In genomic region chr3R:23723381-23724034, dm6 we compare ENCODE assay signal across 1 fruit fly cellular context.
TF ChIP-seq lines count a peak whose summit lies in the region.

No protein-coding gene starts in this region.

TF ChIP-seq in whole organism, embryonic, 481 proteins besides CTCF, POLR2A, EP300 and RAD21 (continued from another document and continues in another):
- TF ChIP-seq CG10959 (GFP tag; IDR thresholded peaks at IDR 0.05; lab: Robert Waterston, UW) (peak; percentile 16; the same call in 1 of the 2 replicates), tup (GFP tag; optimal IDR thresholded peaks at IDR 0.05; lab: Kevin White, UChicago) (no peak), dati (GFP tag; IDR thresholded peaks at IDR 0.05; lab: Robert Waterston, UW) (0 out of 2 replicates have a peak, but pooled peaks have one; percentile 19), CG16863 (GFP tag; optimal IDR thresholded peaks at IDR 0.05; lab: Kevin White, UChicago) (no peak), row (GFP tag; IDR thresholded peaks at IDR 0.05; lab: Robert Waterston, UW) (no peak), CG6791 (GFP tag; IDR thresholded peaks at IDR 0.05; lab: Robert Waterston, UW; ENCODE audit: partially characterized antibody) (no peak), CG14441 (GFP tag; IDR thresholded peaks at IDR 0.05; lab: Robert Waterston, UW) (peak; percentile 43; the same call in 1 of the 2 replicates), pan (optimal IDR thresholded peaks at IDR 0.05; lab: Kevin White, UChicago) (no peak), pan (GFP tag; optimal IDR thresholded peaks at IDR 0.05 in 1 of 2, IDR thresholded peaks at IDR 0.05 in 1 of 2) (peak in 1 of 2 experiments; percentile 79), Opbp (GFP tag; IDR thresholded peaks at IDR 0.05; lab: Robert Waterston, UW; ENCODE audit: partially characterized antibody) (no peak), run (tag; optimal IDR thresholded peaks at IDR 0.05; lab: Kevin White, UChicago) (peak; percentile 43), Doc3 (GFP tag; IDR thresholded peaks at IDR 0.05; lab: Robert Waterston, UW; ENCODE audit: partially characterized antibody) (no peak), lilli (GFP tag; optimal IDR thresholded peaks at IDR 0.05; lab: Kevin White, UChicago) (no peak), chif (GFP tag; optimal IDR thresholded peaks at IDR 0.05; lab: Kevin White, UChicago) (peak in 1 of 2 experiments; percentile 35), pzg (GFP tag; optimal IDR thresholded peaks at IDR 0.05; lab: Kevin White, UChicago) (no peak), Ada2b (GFP tag; IDR thresholded peaks at IDR 0.05; lab: Robert Waterston, UW) (peak; percentile 52), Lim3 (GFP tag; IDR thresholded peaks at IDR 0.05; lab: Robert Waterston, UW) (no peak), NfI (GFP tag; optimal IDR thresholded peaks at IDR 0.05; lab: Kevin White, UChicago) (no peak), MBD-R2 (GFP tag; IDR thresholded peaks at IDR 0.05; lab: Robert Waterston, UW) (no peak), CG7928 (GFP tag; optimal IDR thresholded peaks at IDR 0.05; lab: Kevin White, UChicago) (no peak), TFAM (GFP tag; optimal IDR thresholded peaks at IDR 0.05; lab: Kevin White, UChicago) (peak; percentile 13), rib (GFP tag; IDR thresholded peaks at IDR 0.05; lab: Robert Waterston, UW) (peak; percentile 3; the same call in 1 of the 2 replicates), fd3F (GFP tag; optimal IDR thresholded peaks at IDR 0.05; lab: Kevin White, UChicago) (no peak), org-1 (GFP tag; optimal IDR thresholded peaks at IDR 0.05; lab: Kevin White, UChicago) (peak; percentile 46), otp (GFP tag; IDR thresholded peaks at IDR 0.05; lab: Robert Waterston, UW) (peak; percentile 75; the same call in 2 of the 3 replicates), bowl (GFP tag; IDR thresholded peaks at IDR 0.05; lab: Robert Waterston, UW) (peak; percentile 49; the same call in 1 of the 2 replicates), lbe (GFP tag; optimal IDR thresholded peaks at IDR 0.05; lab: Kevin White, UChicago) (peak; percentile 39), H15 (GFP tag; IDR thresholded peaks at IDR 0.05; lab: Robert Waterston, UW) (peak; percentile 52; the same call in 1 of the 3 replicates), CG4730 (GFP tag; IDR thresholded peaks at IDR 0.05; lab: Robert Waterston, UW) (peak; percentile 17; the same call in 1 of the 2 replicates), ro (GFP tag; IDR thresholded peaks at IDR 0.05; lab: Robert Waterston, UW) (no peak), ken (GFP tag; IDR thresholded peaks at IDR 0.05; lab: Robert Waterston, UW) (0 out of 3 replicates have a peak, but pooled peaks have one; percentile 12), CG10321 (GFP tag; IDR thresholded peaks at IDR 0.05; lab: Robert Waterston, UW) (peak; percentile 51), CG11247 (GFP tag; IDR thresholded peaks at IDR 0.05; lab: Robert Waterston, UW) (no peak), CG16779 (GFP tag; IDR thresholded peaks at IDR 0.05; lab: Robert Waterston, UW) (no peak), CG31224 (GFP tag; IDR thresholded peaks at IDR 0.05; lab: Robert Waterston, UW) (0 out of 2 replicates have a peak, but pooled peaks have one; percentile 25), ssp (GFP tag; IDR thresholded peaks at IDR 0.05; lab: Robert Waterston, UW) (no peak), mirr (GFP tag; optimal IDR thresholded peaks at IDR 0.05; lab: Kevin White, UChicago) (peak; percentile 74), CG5953 (GFP tag; IDR thresholded peaks at IDR 0.05; lab: Robert Waterston, UW) (peak; percentile 54; the same call in 1 of the 2 replicates), gcm2 (GFP tag; optimal IDR thresholded peaks at IDR 0.05; lab: Kevin White, UChicago) (no peak), Aef1 (GFP tag; IDR thresholded peaks at IDR 0.05; lab: Robert Waterston, UW) (no peak), lov (optimal IDR thresholded peaks at IDR 0.05; lab: Kevin White, UChicago) (no peak), lov (GFP tag; IDR thresholded peaks at IDR 0.05; lab: Robert Waterston, UW) (no peak; the same call in 2 of the 3 replicates), CG11504 (tag; optimal IDR thresholded peaks at IDR 0.05; lab: Kevin White, UChicago) (peak; percentile 73), CG9215 (GFP tag; IDR thresholded peaks at IDR 0.05; lab: Robert Waterston, UW) (no peak), salm (tag; optimal IDR thresholded peaks at IDR 0.05; lab: Kevin White, UChicago) (no peak), Dref (GFP tag; IDR thresholded peaks at IDR 0.05; lab: Robert Waterston, UW) (no peak), CG10565 (GFP tag; optimal IDR thresholded peaks at IDR 0.05; lab: Kevin White, UChicago) (no peak), E2f2 (GFP tag; IDR thresholded peaks at IDR 0.05; lab: Robert Waterston, UW) (peak; percentile 36; the same call in 1 of the 2 replicates), trem (tag; optimal IDR thresholded peaks at IDR 0.05; lab: Kevin White, UChicago) (peak; percentile 9), Ets97D (GFP tag; optimal IDR thresholded peaks at IDR 0.05; lab: Kevin White, UChicago) (no peak), gce (GFP tag; IDR thresholded peaks at IDR 0.05; lab: Robert Waterston, UW) (peak; percentile 91), hbn (GFP tag; IDR thresholded peaks at IDR 0.05; lab: Robert Waterston, UW; ENCODE audit: partially characterized antibody) (no peak), CG32532 (GFP tag; IDR thresholded peaks at IDR 0.05; lab: Robert Waterston, UW) (no peak), CG6854 (GFP tag; optimal IDR thresholded peaks at IDR 0.05; lab: Kevin White, UChicago) (peak; percentile 41), CG8924 (tag; optimal IDR thresholded peaks at IDR 0.05; lab: Kevin White, UChicago) (peak; percentile 39), CG10979 (tag; optimal IDR thresholded peaks at IDR 0.05; lab: Kevin White, UChicago) (peak; percentile 18), slp2 (GFP tag; optimal IDR thresholded peaks at IDR 0.05; lab: Kevin White, UChicago) (peak; percentile 56), ham (GFP tag; IDR thresholded peaks at IDR 0.05; lab: Robert Waterston, UW) (0 out of 2 replicates have a peak, but pooled peaks have one; percentile 8), chn (GFP tag; optimal IDR thresholded peaks at IDR 0.05; lab: Kevin White, UChicago) (no peak), MTF-1 (GFP tag; optimal IDR thresholded peaks at IDR 0.05; lab: Kevin White, UChicago; ENCODE audit: borderline replicate concordance) (peak; percentile 95), dimm (GFP tag; IDR thresholded peaks at IDR 0.05; lab: Robert Waterston, UW) (peak; percentile 39; the same call in 1 of the 2 replicates), wek (GFP tag; optimal IDR thresholded peaks at IDR 0.05; lab: Kevin White, UChicago) (peak; percentile 83), CG12236 (GFP tag; optimal IDR thresholded peaks at IDR 0.05; lab: Kevin White, UChicago) (peak; percentile 45), Optix (GFP tag; IDR thresholded peaks at IDR 0.05; lab: Robert Waterston, UW) (peak; percentile 42; the same call in 1 of the 3 replicates), Hr39 (optimal IDR thresholded peaks at IDR 0.05; lab: Kevin White, UChicago) (no peak), CG14667 (GFP tag; IDR thresholded peaks at IDR 0.05; lab: Robert Waterston, UW) (no peak), BtbVII (GFP tag; optimal IDR thresholded peaks at IDR 0.05; lab: Kevin White, UChicago) (no peak), ewg (GFP tag; optimal IDR thresholded peaks at IDR 0.05; lab: Kevin White, UChicago) (no peak), tna (GFP tag; IDR thresholded peaks at IDR 0.05; lab: Robert Waterston, UW; ENCODE audit: partially characterized antibody) (no peak), ci (GFP tag; IDR thresholded peaks at IDR 0.05; lab: Robert Waterston, UW) (peak; percentile 81), kah (GFP tag; optimal IDR thresholded peaks at IDR 0.05; lab: Kevin White, UChicago) (peak; percentile 31), nau (GFP tag; optimal IDR thresholded peaks at IDR 0.05; lab: Kevin White, UChicago) (peak; percentile 70), gsb (GFP tag; IDR thresholded peaks at IDR 0.05; lab: Robert Waterston, UW) (peak; percentile 59; the same call in 1 of the 2 replicates), CG11093 (GFP tag; IDR thresholded peaks at IDR 0.05; lab: Robert Waterston, UW) (no peak), CG8089 (GFP tag; optimal IDR thresholded peaks at IDR 0.05; lab: Kevin White, UChicago) (no peak), nmo (GFP tag; optimal IDR thresholded peaks at IDR 0.05; lab: Kevin White, UChicago) (no peak), CG7839 (tag; optimal IDR thresholded peaks at IDR 0.05; lab: Kevin White, UChicago) (peak; percentile 22), trh (GFP tag; optimal IDR thresholded peaks at IDR 0.05; lab: Kevin White, UChicago) (peak; percentile 76), Awh (GFP tag; IDR thresholded peaks at IDR 0.05; lab: Robert Waterston, UW) (peak; percentile 91), CG13123 (GFP tag; optimal IDR thresholded peaks at IDR 0.05; lab: Kevin White, UChicago) (peak; percentile 48), stc (GFP tag; IDR thresholded peaks at IDR 0.05; lab: Robert Waterston, UW) (peak; percentile 73), nerfin-2 (GFP tag; IDR thresholded peaks at IDR 0.05; lab: Robert Waterston, UW; ENCODE audit: partially characterized antibody) (no peak), sens (GFP tag; lab: Kevin White, UChicago) (peak; percentile 93), CrebB (tag; optimal IDR thresholded peaks at IDR 0.05; lab: Kevin White, UChicago) (peak; percentile 48), caup (GFP tag; optimal IDR thresholded peaks at IDR 0.05; lab: Kevin White, UChicago; ENCODE audit: severe bottlenecking) (peak; percentile 27), Drgx (GFP tag; IDR thresholded peaks at IDR 0.05; lab: Robert Waterston, UW) (peak; percentile 56; the same call in 1 of the 2 replicates), CG1602 (GFP tag; optimal IDR thresholded peaks at IDR 0.05; lab: Kevin White, UChicago) (no peak), Doc2 (GFP tag; IDR thresholded peaks at IDR 0.05; lab: Robert Waterston, UW) (no peak), ems (GFP tag; optimal IDR thresholded peaks at IDR 0.05; lab: Kevin White, UChicago) (peak; percentile 23), CG18011 (GFP tag; optimal IDR thresholded peaks at IDR 0.05; lab: Kevin White, UChicago) (no peak), bsh (GFP tag; optimal IDR thresholded peaks at IDR 0.05; lab: Kevin White, UChicago) (peak in 1 of 2 experiments; percentile 44), bab2 (GFP tag; optimal IDR thresholded peaks at IDR 0.05; lab: Kevin White, UChicago) (peak; percentile 42), stwl (tag; optimal IDR thresholded peaks at IDR 0.05; lab: Kevin White, UChicago) (no peak), sc (optimal IDR thresholded peaks at IDR 0.05; lab: Kevin White, UChicago) (no peak), sc (GFP tag; optimal IDR thresholded peaks at IDR 0.05; lab: Kevin White, UChicago) (peak; percentile 43), CG3847 (GFP tag; IDR thresholded peaks at IDR 0.05; lab: Robert Waterston, UW) (no peak), CG11456 (GFP tag; IDR thresholded peaks at IDR 0.05; lab: Robert Waterston, UW) (0 out of 3 replicates have a peak, but pooled peaks have one; percentile 59), CG13624 (GFP tag; optimal IDR thresholded peaks at IDR 0.05; lab: Kevin White, UChicago) (no peak), Sin3A (optimal IDR thresholded peaks at IDR 0.05; lab: Kevin White, UChicago) (no peak), CG12104 (GFP tag; optimal IDR thresholded peaks at IDR 0.05; lab: Kevin White, UChicago) (peak; percentile 79), Mad (GFP tag; optimal IDR thresholded peaks at IDR 0.05; lab: Kevin White, UChicago) (no peak), chinmo (GFP tag; IDR thresholded peaks at IDR 0.05; lab: Robert Waterston, UW; ENCODE audit: partially characterized antibody) (peak; percentile 76; the same call in 1 of the 4 replicates), CG14965 (GFP tag; optimal IDR thresholded peaks at IDR 0.05; lab: Kevin White, UChicago; ENCODE audit: borderline replicate concordance) (peak; percentile 63), Chrac-16 (GFP tag; optimal IDR thresholded peaks at IDR 0.05; lab: Kevin White, UChicago) (no peak), tap (tag; optimal IDR thresholded peaks at IDR 0.05; lab: Kevin White, UChicago) (peak; percentile 76), mld (GFP tag; IDR thresholded peaks at IDR 0.05; lab: Robert Waterston, UW; ENCODE audit: partially characterized antibody) (no peak), CG18599 (GFP tag; optimal IDR thresholded peaks at IDR 0.05; lab: Kevin White, UChicago) (no peak), wor (GFP tag; IDR thresholded peaks at IDR 0.05; lab: Robert Waterston, UW) (no peak), pum (GFP tag; optimal IDR thresholded peaks at IDR 0.05; lab: Kevin White, UChicago) (peak; percentile 10), CG10543 (GFP tag; optimal IDR thresholded peaks at IDR 0.05; lab: Kevin White, UChicago) (peak; percentile 44), Dad (GFP tag; optimal IDR thresholded peaks at IDR 0.05; lab: Kevin White, UChicago) (no peak), chm (GFP tag; IDR thresholded peaks at IDR 0.05; lab: Robert Waterston, UW) (0 out of 2 replicates have a peak, but pooled peaks have one; percentile 58), emc (GFP tag; optimal IDR thresholded peaks at IDR 0.05; lab: Kevin White, UChicago) (no peak), az2 (GFP tag; optimal IDR thresholded peaks at IDR 0.05; lab: Kevin White, UChicago) (no peak), danr (GFP tag; IDR thresholded peaks at IDR 0.05; lab: Robert Waterston, UW) (no peak), CG33213 (GFP tag; optimal IDR thresholded peaks at IDR 0.05; lab: Kevin White, UChicago) (peak; percentile 61), crc (GFP tag; optimal IDR thresholded peaks at IDR 0.05; lab: Kevin White, UChicago) (no peak), CG8765 (GFP tag; IDR thresholded peaks at IDR 0.05; lab: Robert Waterston, UW) (no peak), CG17359 (tag; optimal IDR thresholded peaks at IDR 0.05; lab: Kevin White, UChicago) (peak; percentile 84), shn (GFP tag; optimal IDR thresholded peaks at IDR 0.05; lab: Kevin White, UChicago) (no peak), CG2116 (GFP tag; optimal IDR thresholded peaks at IDR 0.05; lab: Kevin White, UChicago) (no peak), Xbp1 (GFP tag; optimal IDR thresholded peaks at IDR 0.05; lab: Kevin White, UChicago) (no peak), Pdp1 (GFP tag; optimal IDR thresholded peaks at IDR 0.05; lab: Kevin White, UChicago) (peak; percentile 29 to 89), Dll (GFP tag; IDR thresholded peaks at IDR 0.05; lab: Robert Waterston, UW; ENCODE audit: partially characterized antibody) (no peak), slbo (GFP tag; IDR thresholded peaks at IDR 0.05; lab: Robert Waterston, UW) (no peak), Rfx (GFP tag; IDR thresholded peaks at IDR 0.05; lab: Robert Waterston, UW) (peak; percentile 58; the same call in 1 of the 2 replicates), dmrt99B (tag; optimal IDR thresholded peaks at IDR 0.05; lab: Kevin White, UChicago) (peak; percentile 53), CG5245 (GFP tag; optimal IDR thresholded peaks at IDR 0.05; lab: Kevin White, UChicago) (no peak), gem (tag; optimal IDR thresholded peaks at IDR 0.05; lab: Kevin White, UChicago) (peak; percentile 48)
